Fruit fly (Drosophila melanogaster) whole organism: Measurements from ENCODE around the gene Edg91.

Experiments used
- Dll ChIP-seq: fragments of >200 bp; optimal IDR thresholded peaks from 2 replicates; lab custom pipeline; 2017
- EcR ChIP-seq, 2 experiments: fragments of >200 bp; optimal IDR thresholded peaks; 2 replicates each; lab custom pipeline; 2017; ENCODE audit warnings: missing biosample characterization in 2 of 2, missing genetic modification characterization in 2 of 2, missing genetic modification reagents in 2 of 2

DNA sequence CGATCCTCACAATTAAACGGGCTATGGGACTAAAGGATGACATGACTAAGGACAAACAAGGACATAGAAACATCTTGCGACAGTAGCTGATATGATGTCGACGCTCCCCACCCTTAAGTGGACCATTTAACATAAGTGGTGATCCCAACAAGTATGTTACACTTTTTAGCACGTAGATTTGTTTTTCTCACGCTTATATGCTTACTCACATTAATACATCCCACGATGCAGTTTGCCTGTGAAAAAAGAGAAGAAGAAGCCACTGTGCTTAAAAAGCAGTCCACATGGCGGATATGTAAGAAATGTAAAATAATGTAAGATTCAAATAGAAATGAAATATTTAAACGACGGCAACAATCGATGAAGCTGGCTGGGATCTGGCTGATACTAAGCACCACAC lies 3.8 kb upstream of the Edg91 start:
- TF ChIP-seq EcR (GFP tag; optimal IDR thresholded peaks at IDR 0.05; lab: Kevin White, UChicago) (no peak), Dll (lab: Kevin White, UChicago) (no peak)
